Worm (Caenorhabditis elegans): Measurements from ENCODE around the gene raga-1.

raga-1 gene

ce11 chrII:11297217-11297738 is 3.9 kb upstream of the raga-1 start, which contains the start of gene saps-1:
Gene saps-1 (plus strand): TSS chrII:11297688.
- TF ChIP-seq jun-1 (tag; optimal IDR thresholded peaks at IDR 0.05) (no peak), tag-97 (GFP tag; IDR thresholded peaks at IDR 0.05) (no peak), dpl-1 (GFP tag; optimal IDR thresholded peaks at IDR 0.05) (peak; percentile 41), spr-3 (GFP tag; optimal IDR thresholded peaks at IDR 0.05) (no peak), hlh-11 (tag; optimal IDR thresholded peaks at IDR 0.05) (peak; percentile 13), ama-1 (optimal IDR thresholded peaks at IDR 0.05) (no peak), ztf-7 (tag; optimal IDR thresholded peaks at IDR 0.05) (no peak), F44E2.7 (GFP tag; IDR thresholded peaks at IDR 0.05) (no peak), hmg-1.1 (GFP tag; IDR thresholded peaks at IDR 0.05) (0 out of 2 replicates have a peak, but pooled peaks have one; percentile 46), egl-27 (tag; optimal IDR thresholded peaks at IDR 0.05) (no peak), snpc-1.2 (GFP tag; IDR thresholded peaks at IDR 0.05) (no peak), madf-5 (GFP tag; IDR thresholded peaks at IDR 0.05) (no peak), nhr-41 (GFP tag; IDR thresholded peaks at IDR 0.05) (no peak), unc-130 (GFP tag; optimal IDR thresholded peaks at IDR 0.05) (peak; percentile 59), F37D6.2 (tag; optimal IDR thresholded peaks at IDR 0.05) (no peak), nhr-102 (tag; optimal IDR thresholded peaks at IDR 0.05) (no peak), nhr-28 (tag; optimal IDR thresholded peaks at IDR 0.05) (peak; percentile 14), zip-2 (tag; optimal IDR thresholded peaks at IDR 0.05) (no peak), lin-29 (GFP tag; IDR thresholded peaks at IDR 0.05) (no peak), lsy-2 (tag; optimal IDR thresholded peaks at IDR 0.05) (peak in 1 of 2 experiments; percentile 43), hif-1 (tag; optimal IDR thresholded peaks at IDR 0.05) (no peak), arid-1 (GFP tag; conservative IDR thresholded peaks at IDR 0.05) (0 out of 2 replicates have a peak, but pooled peaks have one; percentile 38), lin-39 (tag; optimal IDR thresholded peaks at IDR 0.05) (no peak), fos-1 (tag; optimal IDR thresholded peaks at IDR 0.05) (no peak), nhr-25 (tag; optimal IDR thresholded peaks at IDR 0.05; ENCODE audit: borderline replicate concordance, insufficient read depth) (no peak), nhr-10 (tag; optimal IDR thresholded peaks at IDR 0.05) (no peak), tra-1 (GFP tag; IDR thresholded peaks at IDR 0.05) (no peak), ceh-44 (GFP tag; IDR thresholded peaks at IDR 0.05) (no peak), php-3 (GFP tag; IDR thresholded peaks at IDR 0.05) (no peak), lin-1 (GFP tag; IDR thresholded peaks at IDR 0.05) (no peak), hlh-30 (tag; optimal IDR thresholded peaks at IDR 0.05; ENCODE audit: insufficient read depth) (peak; percentile 44), mdl-1 (tag; optimal IDR thresholded peaks at IDR 0.05) (no peak), dve-1 (tag; optimal IDR thresholded peaks at IDR 0.05; ENCODE audit: insufficient read depth) (no peak), pqm-1 (tag; optimal IDR thresholded peaks at IDR 0.05) (no peak), dmd-9 (GFP tag; IDR thresholded peaks at IDR 0.05) (no peak), mep-1 (tag; optimal IDR thresholded peaks at IDR 0.05) (peak; percentile 0), lin-38 (GFP tag; IDR thresholded peaks at IDR 0.05) (peak; percentile 76), mes-2 (tag; optimal IDR thresholded peaks at IDR 0.05; ENCODE audit: poor library complexity, severe bottlenecking) (peak; percentile 65), daf-16 (GFP tag; optimal IDR thresholded peaks at IDR 0.05) (no peak), daf-16 (tag; optimal IDR thresholded peaks at IDR 0.05) (peak; percentile 15), Y48G9A.11 (GFP tag; IDR thresholded peaks at IDR 0.05) (no peak)

ce11 chrII:11302591-11302990 is 1.4 kb downstream of the raga-1 start, which contains the start of gene samp-1:
Gene samp-1 (plus strand): TSS chrII:11302891.
- TF ChIP-seq F37D6.2 (tag; optimal IDR thresholded peaks at IDR 0.05): no peak
- peak; percentile 37; the same call in 1 of the 2 replicates for TF ChIP-seq lin-38 (GFP tag; IDR thresholded peaks at IDR 0.05)
- peak; percentile 21; the same call in 1 of the 2 replicates for TF ChIP-seq pha-4 (GFP tag; IDR thresholded peaks at IDR 0.05)
- TF ChIP-seq pha-4 (tag; optimal IDR thresholded peaks at IDR 0.05): no peak
- peak in 1 of 2 experiments; percentile 78 for TF ChIP-seq unc-62 (GFP tag; optimal IDR thresholded peaks at IDR 0.05 in 1 of 2)
- TF ChIP-seq unc-62 (tag; optimal IDR thresholded peaks at IDR 0.05): no peak

Data from whole organism, L4 larva.